Fruit fly (Drosophila melanogaster) Kc167 (cell line): ENCODE data around the gene Ccdc114.

Experiments
- Myc ChIP-seq: fragments of >200 bp; optimal IDR thresholded peaks from 2 replicates; lab custom pipeline; 2017; ENCODE audit warnings: missing external identifiers
- Sin3A ChIP-seq: fragments of >200 bp; optimal IDR thresholded peaks from 2 replicates; lab custom pipeline; 2018; ENCODE audit warnings: missing external identifiers
- h ChIP-seq: fragments of >200 bp; optimal IDR thresholded peaks from 3 replicates; lab custom pipeline; 2018; ENCODE audit warnings: missing external identifiers

- no peak for TF ChIP-seq h (lab: Kevin White, UChicago)
- no peak for TF ChIP-seq Myc (lab: Kevin White, UChicago)
- TF ChIP-seq Sin3A = no peak
Observed at dm6 chr3R:16664144-16664825, 39.8 kb upstream of the Ccdc114 start.
